Worm (Caenorhabditis elegans): ENCODE results near the gene Y43D4A.6.

ce11 chrIV:16740769-16741168 is 46.4 kb upstream of the Y43D4A.6 start, which contains the start of gene Y51H4A.24:
- no peak for TF ChIP-seq lin-29 (GFP tag; IDR thresholded peaks at IDR 0.05)
- TF ChIP-seq nhr-77 (tag; optimal IDR thresholded peaks at IDR 0.05): no peak
- no peak for TF ChIP-seq ama-1 (optimal IDR thresholded peaks at IDR 0.05)
- TF ChIP-seq hlh-11 (tag; optimal IDR thresholded peaks at IDR 0.05): no peak
- no peak for TF ChIP-seq skn-1 (tag; optimal IDR thresholded peaks at IDR 0.05)
